Worm (Caenorhabditis elegans): ENCODE results near the gene C02B10.3.
A peak's percentile ranks its signal among the peaks of the same experiment; 100 is the strongest.

C02B10.3 gene

ce11 chrIV:5083832-5084231 is 19.2 kb downstream of the C02B10.3 start:
- TF ChIP-seq unc-62 (GFP tag; optimal IDR thresholded peaks at IDR 0.05) (no peak), ztf-1 (GFP tag; conservative IDR thresholded peaks at IDR 0.05) (no peak), elt-3 (tag; optimal IDR thresholded peaks at IDR 0.05) (no peak)

- TF ChIP-seq sma-9 (GFP tag; optimal IDR thresholded peaks at IDR 0.05) (peak; percentile 57), sma-9 (tag; optimal IDR thresholded peaks at IDR 0.05) (no peak), elt-3 (tag; optimal IDR thresholded peaks at IDR 0.05) (no peak), unc-39 (tag; optimal IDR thresholded peaks at IDR 0.05) (no peak), F13H6.1 (tag; optimal IDR thresholded peaks at IDR 0.05) (peak; percentile 6), blmp-1 (tag; optimal IDR thresholded peaks at IDR 0.05; ENCODE audit: insufficient read depth) (peak; percentile 45), fos-1 (tag; optimal IDR thresholded peaks at IDR 0.05) (peak; percentile 54)
Observed at ce11 chrIV:5082900-5083530, 20.1 kb downstream of the C02B10.3 start, which contains the start of gene pygo-1. Gene pygo-1 (plus strand): TSS chrIV:5083303.

ce11 chrIV:5081122-5081521 is 22.0 kb downstream of the C02B10.3 start:
- peak; percentile 33 for TF ChIP-seq F13H6.1 (tag; optimal IDR thresholded peaks at IDR 0.05)
- peak; percentile 9 for TF ChIP-seq nhr-129 (tag; optimal IDR thresholded peaks at IDR 0.05)
- peak; percentile 25 for TF ChIP-seq unc-55 (GFP tag; optimal IDR thresholded peaks at IDR 0.05)
- peak; percentile 35 for TF ChIP-seq zag-1 (tag; optimal IDR thresholded peaks at IDR 0.05)
- TF ChIP-seq crh-2 (tag; optimal IDR thresholded peaks at IDR 0.05) = no peak
- TF ChIP-seq C34F6.9 (tag; optimal IDR thresholded peaks at IDR 0.05) = peak; percentile 6
- peak; percentile 22 for TF ChIP-seq Y55F3AM.14 (GFP tag; optimal IDR thresholded peaks at IDR 0.05)
- no peak for TF ChIP-seq fos-1 (tag; optimal IDR thresholded peaks at IDR 0.05)

DNA sequence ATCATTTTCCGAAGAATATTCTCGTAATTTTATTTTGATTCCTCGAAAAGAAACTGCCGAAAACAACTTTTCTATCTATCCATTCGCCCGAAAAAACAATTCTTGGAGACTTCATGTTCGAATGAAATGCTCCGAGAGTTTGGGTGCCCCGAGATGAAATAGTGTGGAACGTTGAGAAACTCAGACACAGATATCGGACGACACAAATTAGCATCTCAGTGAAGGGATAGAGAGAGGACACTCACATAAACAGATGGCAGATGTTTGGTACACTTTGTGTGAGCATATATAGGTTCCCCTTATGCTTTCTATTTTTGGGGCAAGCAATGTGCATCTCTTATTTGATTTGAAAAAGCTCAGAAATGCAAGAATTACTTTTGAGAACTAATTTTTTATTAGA is 24.2 kb downstream of the C02B10.3 start:
- TF ChIP-seq crh-2 (tag; optimal IDR thresholded peaks at IDR 0.05) (peak; percentile 22), zag-1 (tag; optimal IDR thresholded peaks at IDR 0.05) (peak; percentile 3), lin-39 (tag; optimal IDR thresholded peaks at IDR 0.05) (no peak), nhr-23 (tag; optimal IDR thresholded peaks at IDR 0.05) (no peak), lsy-2 (tag; optimal IDR thresholded peaks at IDR 0.05) (peak in 1 of 2 experiments; percentile 48), sma-9 (GFP tag; optimal IDR thresholded peaks at IDR 0.05) (no peak), sma-9 (tag; optimal IDR thresholded peaks at IDR 0.05) (no peak), R02D3.7 (tag; optimal IDR thresholded peaks at IDR 0.05) (no peak), aly-2 (tag; optimal IDR thresholded peaks at IDR 0.05) (no peak), nhr-77 (tag; optimal IDR thresholded peaks at IDR 0.05) (no peak), F13H6.1 (tag; optimal IDR thresholded peaks at IDR 0.05) (no peak), nhr-12 (tag; optimal IDR thresholded peaks at IDR 0.05) (no peak), C34F6.9 (tag; optimal IDR thresholded peaks at IDR 0.05) (peak; percentile 39), ztf-1 (GFP tag; conservative IDR thresholded peaks at IDR 0.05) (no peak), nhr-11 (tag; optimal IDR thresholded peaks at IDR 0.05) (no peak), unc-39 (tag; optimal IDR thresholded peaks at IDR 0.05) (no peak), lin-11 (tag; optimal IDR thresholded peaks at IDR 0.05) (no peak), peb-1 (tag; optimal IDR thresholded peaks at IDR 0.05) (no peak), snpc-4 (tag; optimal IDR thresholded peaks at IDR 0.05) (no peak), sem-4 (tag; optimal IDR thresholded peaks at IDR 0.05) (peak; percentile 39), nhr-237 (tag; optimal IDR thresholded peaks at IDR 0.05) (no peak), nhr-129 (tag; optimal IDR thresholded peaks at IDR 0.05) (no peak)

- TF ChIP-seq nhr-25 (tag; optimal IDR thresholded peaks at IDR 0.05) (no peak), nhr-129 (tag; optimal IDR thresholded peaks at IDR 0.05) (peak; percentile 23), fos-1 (tag; optimal IDR thresholded peaks at IDR 0.05) (peak; percentile 52)
Observed at ce11 chrIV:5077918-5078317, 25.2 kb downstream of the C02B10.3 start.

- TF ChIP-seq unc-39 (tag; optimal IDR thresholded peaks at IDR 0.05) = no peak
- no peak for TF ChIP-seq ceh-82 (tag; optimal IDR thresholded peaks at IDR 0.05)
- TF ChIP-seq aly-2 (tag; optimal IDR thresholded peaks at IDR 0.05) = no peak
- no peak for TF ChIP-seq ztf-1 (GFP tag; conservative IDR thresholded peaks at IDR 0.05)
- TF ChIP-seq mdl-1 (tag; optimal IDR thresholded peaks at IDR 0.05) = no peak
- TF ChIP-seq nhr-10 (tag; optimal IDR thresholded peaks at IDR 0.05) = no peak
- TF ChIP-seq nhr-21 (tag; optimal IDR thresholded peaks at IDR 0.05) = no peak
- TF ChIP-seq lin-13 (GFP tag; optimal IDR thresholded peaks at IDR 0.05) = no peak
- TF ChIP-seq mbf-1 (tag; optimal IDR thresholded peaks at IDR 0.05) = no peak
- TF ChIP-seq ztf-4 (tag; optimal IDR thresholded peaks at IDR 0.05) = no peak
- no peak for TF ChIP-seq egl-27 (tag; optimal IDR thresholded peaks at IDR 0.05)
- no peak for TF ChIP-seq unc-62 (GFP tag; optimal IDR thresholded peaks at IDR 0.05)
- TF ChIP-seq nhr-77 (tag; optimal IDR thresholded peaks at IDR 0.05) = no peak
Observed at ce11 chrIV:5076607-5077006, 26.5 kb downstream of the C02B10.3 start.

Measured in whole organism, L2 larva.